Worm (Caenorhabditis elegans) whole organism, L4/young adult: Measurements from ENCODE around the gene fbxb-96.

ENCODE experiments used
- W03F9.2 ChIP-seq: fragments of 150-350 bp; optimal IDR thresholded peaks from 2 replicates; lab custom pipeline; 2014; ENCODE audit warnings: missing biosample characterization, missing genetic modification characterization
- dao-5 ChIP-seq: sonication (generic microtip); optimal IDR thresholded peaks from 2 replicates; lab custom pipeline; 2016; ENCODE audit warnings: missing genotype, missing genetic modification characterization, moderate library complexity, missing compliant biosample characterization

DNA sequence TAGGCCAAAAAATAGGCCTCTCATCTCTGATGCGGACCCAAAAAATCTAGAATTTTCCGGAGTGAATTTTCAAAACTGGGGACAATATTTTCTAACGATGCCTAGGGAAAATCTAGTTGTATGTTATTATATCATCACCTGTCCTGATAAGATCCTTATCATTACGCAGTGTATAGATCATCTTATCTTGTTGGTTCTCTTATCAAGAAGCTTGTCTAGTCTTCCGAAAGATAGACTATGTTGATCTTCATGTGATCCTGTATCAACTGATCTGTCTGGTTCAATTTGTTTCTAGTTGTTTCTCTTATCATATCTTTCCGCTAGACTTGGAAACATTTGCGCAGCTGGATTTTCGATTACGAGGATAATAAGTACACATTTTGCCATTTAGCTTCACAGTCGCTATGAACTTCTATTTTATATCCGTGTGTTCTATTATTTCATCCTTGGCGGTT, 668 bp upstream of the fbxb-96 start, which contains the start of gene C52E2.3:
- no peak for TF ChIP-seq W03F9.2 (tag; lab: Kevin White, UChicago)
- no peak for TF ChIP-seq dao-5
